Fruit fly (Drosophila melanogaster) whole organism, prepupa: ENCODE data around the gene trr.

ENCODE experiments used
- CG11294 ChIP-seq: fragments of 200-800 bp; sonication (Bioruptor generic); IDR thresholded peaks from 2 replicates; pipeline ENCODE4 v1.3.6; 2022; ENCODE audit warnings: missing biosample characterization, missing genetic modification characterization
- CG6163 ChIP-seq: fragments of 200-800 bp; sonication (Bioruptor generic); IDR thresholded peaks from 3 replicates; pipeline ENCODE4 v1.3.6; 2022; ENCODE audit warnings: missing biosample characterization, missing genetic modification characterization
- Hr38 ChIP-seq: sonication (Bioruptor generic); optimal IDR thresholded peaks from 2 replicates; lab custom pipeline; 2016; ENCODE audit warnings: missing biosample characterization, missing genetic modification characterization
- Sox102F ChIP-seq: fragments of 200-800 bp; sonication (Bioruptor generic); optimal IDR thresholded peaks from 2 replicates; lab custom pipeline; 2016; ENCODE audit warnings: missing biosample characterization, mild to moderate bottlenecking, missing genetic modification characterization
- eg ChIP-seq: fragments of 200-800 bp; sonication (Bioruptor generic); IDR thresholded peaks from 3 replicates; pipeline ENCODE4 v1.3.6; 2022; ENCODE audit warnings: missing biosample characterization, missing genetic modification characterization
- net ChIP-seq: fragments of 200-800 bp; sonication (Bioruptor generic); optimal IDR thresholded peaks from 3 replicates; lab custom pipeline; 2016; ENCODE audit warnings: missing biosample characterization, missing genetic modification characterization
- pdm3 ChIP-seq: fragments of 200-800 bp; sonication (Bioruptor generic); optimal IDR thresholded peaks from 3 replicates; lab custom pipeline; 2016; ENCODE audit warnings: missing biosample characterization, missing genetic modification characterization
- salr ChIP-seq, 2 experiments: fragments of 200-800 bp; sonication (Bioruptor generic); optimal IDR thresholded peaks; 3 replicates each; lab custom pipeline; 2016 to 2018; ENCODE audit warnings: missing biosample characterization in 2 of 2, missing genetic modification characterization in 2 of 2, mild to moderate bottlenecking in 1 of 2
- svp ChIP-seq: fragments of 200-800 bp; sonication (Bioruptor generic); peaks from one replicate; lab custom pipeline; 2016; ENCODE audit warnings: missing biosample characterization, missing genetic modification characterization

dm6 chrX:1832699-1833098 lies 57.1 kb downstream of the trr start:
- TF ChIP-seq Sox102F (no peak), net (GFP tag; lab: Kevin White, UChicago) (no peak), CG11294 (GFP tag; lab: Robert Waterston, UW) (no peak), Hr38 (GFP tag; lab: Kevin White, UChicago) (no peak), eg (GFP tag; lab: Robert Waterston, UW) (0 out of 3 replicates have a peak, but pooled peaks have one; percentile 10), pdm3 (no peak), CG6163 (no peak), svp (GFP tag; lab: Kevin White, UChicago) (peak; percentile 81), salr (GFP tag; optimal IDR thresholded peaks at IDR 0.05; lab: Kevin White, UChicago) (no peak)
